Worm (Caenorhabditis elegans) whole organism, L4/young adult: Measurements from ENCODE around the gene ent-2.

Experiments
- W03F9.2 ChIP-seq: fragments of 150-350 bp; optimal IDR thresholded peaks from 2 replicates; lab custom pipeline; 2014; ENCODE audit warnings: missing biosample characterization, missing genetic modification characterization
- dao-5 ChIP-seq: sonication (generic microtip); optimal IDR thresholded peaks from 2 replicates; lab custom pipeline; 2016; ENCODE audit warnings: missing genotype, missing genetic modification characterization, moderate library complexity, missing compliant biosample characterization
- him-1 ChIP-seq: sonication (generic microtip); optimal IDR thresholded peaks from 2 replicates; lab custom pipeline; 2016; ENCODE audit warnings: missing genotype, missing genetic modification reagents, missing genetic modification characterization, missing compliant biosample characterization

ce11 chrX:15599925-15600324, 942 bp upstream of the ent-2 start:
- TF ChIP-seq him-1 (tag; lab: Kevin White, UChicago): no peak
- TF ChIP-seq W03F9.2 (tag; lab: Kevin White, UChicago): no peak
- TF ChIP-seq dao-5 (tag; lab: Kevin White, UChicago): no peak
